Worm (Caenorhabditis elegans) whole organism, mixed stage, embryonic: ENCODE data around the gene inx-6.

Source experiments
- bed-3 ChIP-seq: fragments of 200-800 bp; sonication (Bioruptor generic); optimal IDR thresholded peaks from 3 replicates; lab custom pipeline; 2018; ENCODE audit warnings: mild to moderate bottlenecking, missing genetic modification characterization, moderate library complexity, missing compliant biosample characterization
- blmp-1 ChIP-seq: fragments of 150-350 bp; optimal IDR thresholded peaks from 2 replicates; lab custom pipeline; 2014; ENCODE audit warnings: missing biosample characterization, missing genetic modification characterization
- ceh-39 ChIP-seq: fragments of 150-350 bp; optimal IDR thresholded peaks from 2 replicates; lab custom pipeline; 2014; ENCODE audit warnings: missing biosample characterization, missing genetic modification characterization
- ceh-83 ChIP-seq: fragments of 200-800 bp; sonication (Bioruptor generic); optimal IDR thresholded peaks from 2 replicates; lab custom pipeline; 2018; ENCODE audit warnings: mild to moderate bottlenecking, missing genetic modification characterization, missing compliant biosample characterization
- ces-1 ChIP-seq: fragments of 150-350 bp; optimal IDR thresholded peaks from 2 replicates; lab custom pipeline; 2014; ENCODE audit warnings: missing biosample characterization, missing genetic modification reagents, missing genetic modification characterization
- cnd-1 ChIP-seq: fragments of 200-800 bp; sonication (Bioruptor generic); optimal IDR thresholded peaks from 2 replicates; lab custom pipeline; 2018; ENCODE audit warnings: mild to moderate bottlenecking, missing genetic modification characterization, missing compliant biosample characterization
- drap-1 ChIP-seq: fragments of 200-800 bp; sonication (Bioruptor generic); optimal IDR thresholded peaks from 3 replicates; lab custom pipeline; 2018; ENCODE audit warnings: mild to moderate bottlenecking, missing genetic modification characterization, missing compliant biosample characterization
- elt-1 ChIP-seq: sonication (generic microtip); optimal IDR thresholded peaks from 2 replicates; lab custom pipeline; 2017; ENCODE audit warnings: missing genetic modification characterization, mild to moderate bottlenecking, missing compliant biosample characterization, antibody characterized with exemption, moderate library complexity, borderline replicate concordance; ENCODE audit not compliant: insufficient read depth
- hlh-1 ChIP-seq: fragments of 150-350 bp; optimal IDR thresholded peaks from 2 replicates; lab custom pipeline; 2014; ENCODE audit warnings: missing biosample characterization, missing genetic modification reagents, missing genetic modification characterization
- lin-13 ChIP-seq: fragments of 150-350 bp; optimal IDR thresholded peaks from 2 replicates; lab custom pipeline; 2014; ENCODE audit warnings: missing biosample characterization, missing genetic modification characterization
- lsy-2 ChIP-seq: fragments of 150-350 bp; optimal IDR thresholded peaks from 2 replicates; lab custom pipeline; 2014; ENCODE audit warnings: missing biosample characterization, missing genetic modification characterization
- mab-5 ChIP-seq: fragments of 150-350 bp; optimal IDR thresholded peaks from 2 replicates; lab custom pipeline; 2014; ENCODE audit warnings: missing biosample characterization, missing genetic modification characterization
- mep-1 ChIP-seq: fragments of 150-350 bp; optimal IDR thresholded peaks from 2 replicates; lab custom pipeline; 2017; ENCODE audit warnings: missing biosample characterization, missing genetic modification reagents, missing genetic modification characterization, inconsistent platforms
- mls-2 ChIP-seq: sonication (generic microtip); optimal IDR thresholded peaks from 2 replicates; lab custom pipeline; 2016; ENCODE audit warnings: mild to moderate bottlenecking, missing genetic modification characterization, moderate library complexity, missing compliant biosample characterization
- nhr-12 ChIP-seq: fragments of 150-350 bp; optimal IDR thresholded peaks from 2 replicates; lab custom pipeline; 2014; ENCODE audit warnings: missing biosample characterization, missing genetic modification characterization
- nhr-2 ChIP-seq: fragments of 150-350 bp; optimal IDR thresholded peaks from 2 replicates; lab custom pipeline; 2014; ENCODE audit warnings: missing biosample characterization, missing genetic modification characterization
- nhr-237 ChIP-seq: fragments of 150-350 bp; optimal IDR thresholded peaks from 2 replicates; lab custom pipeline; 2014; ENCODE audit warnings: missing biosample characterization, missing genetic modification characterization
- nhr-28 ChIP-seq: fragments of 150-350 bp; optimal IDR thresholded peaks from 2 replicates; lab custom pipeline; 2014; ENCODE audit warnings: missing biosample characterization, missing genetic modification characterization
- pha-4 ChIP-seq: fragments of 150-350 bp; optimal IDR thresholded peaks from 2 replicates; lab custom pipeline; 2018; ENCODE audit warnings: missing biosample characterization, missing genetic modification reagents, missing genetic modification characterization
- sem-2 ChIP-seq: fragments of 200-800 bp; sonication (Bioruptor generic); optimal IDR thresholded peaks from 2 replicates; lab custom pipeline; 2018; ENCODE audit warnings: mild to moderate bottlenecking, missing genetic modification characterization, missing compliant biosample characterization
- snpc-4 ChIP-seq: fragments of 150-350 bp; optimal IDR thresholded peaks from 2 replicates; lab custom pipeline; 2014; ENCODE audit warnings: missing biosample characterization, missing genetic modification characterization
- sptf-1 ChIP-seq: sonication (generic microtip); optimal IDR thresholded peaks from 2 replicates; lab custom pipeline; 2017; ENCODE audit warnings: mild to moderate bottlenecking, missing genetic modification characterization, moderate library complexity, missing compliant biosample characterization
- tbx-8 ChIP-seq: fragments of 200-800 bp; sonication (Bioruptor generic); optimal IDR thresholded peaks from 2 replicates; lab custom pipeline; 2018; ENCODE audit warnings: mild to moderate bottlenecking, missing genetic modification characterization, moderate library complexity, missing compliant biosample characterization
- unc-120 ChIP-seq: sonication (generic microtip); optimal IDR thresholded peaks from 2 replicates; lab custom pipeline; 2017; ENCODE audit warnings: missing genetic modification characterization, missing compliant biosample characterization; ENCODE audit not compliant: poor library complexity, severe bottlenecking

Gene inx-6

ce11 chrIV:12795371-12795936 lies 49.1 kb downstream of the inx-6 start:
- TF ChIP-seq unc-120 (tag; lab: Kevin White, UChicago) (no peak), mls-2 (tag; lab: Kevin White, UChicago) (no peak), ceh-83 (GFP tag; lab: Kevin White, UChicago) (no peak), nhr-28 (tag; lab: Kevin White, UChicago) (no peak), elt-1 (tag; lab: Kevin White, UChicago) (no peak), blmp-1 (tag; lab: Kevin White, UChicago) (no peak), nhr-237 (no peak), tbx-8 (GFP tag; lab: Kevin White, UChicago) (no peak), lin-13 (tag; lab: Kevin White, UChicago) (no peak), bed-3 (no peak), mep-1 (tag; lab: Kevin White, UChicago) (no peak), snpc-4 (tag; lab: Kevin White, UChicago) (no peak), sem-2 (no peak), pha-4 (tag; lab: Kevin White, UChicago) (no peak)

- no peak for TF ChIP-seq unc-120 (tag; lab: Kevin White, UChicago)
- no peak for TF ChIP-seq ceh-83 (GFP tag; lab: Kevin White, UChicago)
- no peak for TF ChIP-seq lsy-2 (tag; lab: Kevin White, UChicago)
- no peak for TF ChIP-seq hlh-1
- no peak for TF ChIP-seq mab-5 (tag; lab: Kevin White, UChicago)
- no peak for TF ChIP-seq sptf-1 (tag; lab: Kevin White, UChicago)
- TF ChIP-seq cnd-1 (tag; lab: Kevin White, UChicago): no peak
- TF ChIP-seq drap-1 (GFP tag; lab: Kevin White, UChicago): no peak
- no peak for TF ChIP-seq ces-1 (GFP tag; lab: Kevin White, UChicago)
- TF ChIP-seq bed-3: no peak
- TF ChIP-seq nhr-2: no peak
- no peak for TF ChIP-seq nhr-12 (tag; lab: Kevin White, UChicago)
- no peak for TF ChIP-seq pha-4 (tag; lab: Kevin White, UChicago)
- no peak for TF ChIP-seq ceh-39
- no peak for TF ChIP-seq lin-13 (tag; lab: Kevin White, UChicago)
- no peak for TF ChIP-seq nhr-237
- no peak for TF ChIP-seq mep-1 (tag; lab: Kevin White, UChicago)
- TF ChIP-seq, all 35 proteins: peak for 0
These were observed 50.4 kb downstream of the inx-6 start for ce11 chrIV:12796811-12797210.
